Fruit fly (Drosophila melanogaster): ENCODE measurements around the gene CG10366.

Gene CG10366

DNA sequence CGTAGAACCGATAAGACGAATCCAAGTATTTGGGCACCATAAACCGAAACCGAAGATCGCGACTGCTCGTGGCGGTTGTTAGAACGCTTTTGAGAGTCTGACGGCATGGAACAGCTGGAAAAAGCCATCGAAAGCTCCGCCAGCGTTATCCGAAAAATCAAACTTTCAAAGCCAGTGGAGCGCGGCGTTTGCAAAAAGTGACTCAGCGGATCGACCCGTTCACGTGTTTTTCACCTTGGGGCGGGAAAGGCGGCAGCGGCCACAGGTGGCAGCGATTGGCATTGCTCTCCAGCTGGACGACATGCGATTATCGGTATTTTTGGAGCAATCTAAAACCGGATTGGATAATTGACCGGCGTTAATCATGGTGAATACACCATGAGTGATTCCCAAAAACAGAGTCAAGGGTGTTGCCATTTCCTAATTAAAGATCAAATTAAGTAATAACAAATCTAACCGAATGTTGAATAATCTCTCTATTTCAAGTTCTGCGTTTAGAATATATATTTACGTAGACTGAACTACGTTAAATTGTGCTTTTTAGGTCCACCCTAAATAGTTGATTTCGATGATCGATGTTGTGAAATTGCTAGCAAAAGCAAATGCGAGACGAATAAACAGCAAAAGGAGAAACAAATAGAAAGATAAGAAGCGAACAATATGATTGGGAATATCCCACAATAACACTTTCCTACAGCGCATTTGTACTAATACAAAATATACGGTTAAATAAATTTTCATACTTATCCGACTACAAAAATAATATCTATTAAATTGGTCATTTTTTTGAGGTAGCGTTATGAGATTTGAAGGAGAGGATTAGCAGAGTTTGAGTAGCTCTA lies 36.9 kb upstream of the CG10366 start, which contains the start of gene CG10337 (continued):
- TF ChIP-seq CG5953 (GFP tag; IDR thresholded peaks at IDR 0.05) (no peak), lilli (GFP tag; optimal IDR thresholded peaks at IDR 0.05) (peak; percentile 70), Hsf (GFP tag; optimal IDR thresholded peaks at IDR 0.05) (peak; percentile 16), Sin3A (optimal IDR thresholded peaks at IDR 0.05) (no peak), Ets65A (GFP tag) (peak; percentile 25), CG17361 (GFP tag; IDR thresholded peaks at IDR 0.05) (peak; percentile 30; the same call in 1 of the 3 replicates), tio (GFP tag; optimal IDR thresholded peaks at IDR 0.05) (no peak), CG15514 (GFP tag; optimal IDR thresholded peaks at IDR 0.05) (peak; percentile 53), CG13296 (GFP tag; optimal IDR thresholded peaks at IDR 0.05) (peak; percentile 68), abd-A (tag; optimal IDR thresholded peaks at IDR 0.05) (no peak), CG9727 (GFP tag; optimal IDR thresholded peaks at IDR 0.05) (peak; percentile 57), ewg (GFP tag; optimal IDR thresholded peaks at IDR 0.05) (peak; percentile 5), CG7928 (GFP tag; optimal IDR thresholded peaks at IDR 0.05) (no peak), Six4 (GFP tag; optimal IDR thresholded peaks at IDR 0.05) (peak; percentile 18), CG18619 (GFP tag; optimal IDR thresholded peaks at IDR 0.05) (peak; percentile 37), CG10431 (GFP tag; optimal IDR thresholded peaks at IDR 0.05) (peak; percentile 19), TFAM (GFP tag; optimal IDR thresholded peaks at IDR 0.05) (no peak), HLH54F (GFP tag; optimal IDR thresholded peaks at IDR 0.05) (peak; percentile 37), CG10543 (GFP tag; optimal IDR thresholded peaks at IDR 0.05) (peak; percentile 86), zfh1 (GFP tag; IDR thresholded peaks at IDR 0.05) (no peak), B-H1 (GFP tag; IDR thresholded peaks at IDR 0.05) (no peak), hth (optimal IDR thresholded peaks at IDR 0.05) (no peak), CG18476 (GFP tag; optimal IDR thresholded peaks at IDR 0.05) (no peak), onecut (GFP tag; IDR thresholded peaks at IDR 0.05) (no peak), Hr78 (GFP tag; optimal IDR thresholded peaks at IDR 0.05) (no peak), pho (GFP tag; optimal IDR thresholded peaks at IDR 0.05) (no peak), nerfin-1 (tag; optimal IDR thresholded peaks at IDR 0.05) (peak; percentile 34), org-1 (GFP tag; optimal IDR thresholded peaks at IDR 0.05) (peak; percentile 72), sens (GFP tag) (peak; percentile 85), pita (GFP tag; optimal IDR thresholded peaks at IDR 0.05) (no peak), lmd (GFP tag; IDR thresholded peaks at IDR 0.05) (peak; percentile 11; the same call in 1 of the 2 replicates), Doc2 (GFP tag; IDR thresholded peaks at IDR 0.05) (no peak), luna (GFP tag; optimal IDR thresholded peaks at IDR 0.05) (no peak), E2f2 (GFP tag; IDR thresholded peaks at IDR 0.05) (peak; percentile 30; the same call in 1 of the 2 replicates), CG2120 (GFP tag; optimal IDR thresholded peaks at IDR 0.05) (peak; percentile 70), NK7.1 (GFP tag; optimal IDR thresholded peaks at IDR 0.05) (no peak), CG6654 (GFP tag; optimal IDR thresholded peaks at IDR 0.05) (no peak), CG3847 (GFP tag; IDR thresholded peaks at IDR 0.05) (no peak), sna (GFP tag; IDR thresholded peaks at IDR 0.05; ENCODE audit: partially characterized antibody) (no peak), Taf1 (GFP tag; IDR thresholded peaks at IDR 0.05) (no peak), Hr39 (optimal IDR thresholded peaks at IDR 0.05) (no peak), jumu (GFP tag; optimal IDR thresholded peaks at IDR 0.05) (no peak), Doc3 (GFP tag; IDR thresholded peaks at IDR 0.05; ENCODE audit: partially characterized antibody) (no peak), twi (tag; optimal IDR thresholded peaks at IDR 0.05) (no peak), nmo (GFP tag; optimal IDR thresholded peaks at IDR 0.05) (peak; percentile 8), Hr3 (GFP tag; optimal IDR thresholded peaks at IDR 0.05) (peak; percentile 13), Nf-YA (GFP tag; IDR thresholded peaks at IDR 0.05) (0 out of 2 replicates have a peak, but pooled peaks have one; percentile 31), CG12391 (tag; optimal IDR thresholded peaks at IDR 0.05) (peak; percentile 54), CG10209 (GFP tag; optimal IDR thresholded peaks at IDR 0.05) (peak; percentile 38), CG32772 (GFP tag; IDR thresholded peaks at IDR 0.05) (no peak)

All from whole organism, embryonic.